Worm (Caenorhabditis elegans): ENCODE results near the gene ife-1.

DNA sequence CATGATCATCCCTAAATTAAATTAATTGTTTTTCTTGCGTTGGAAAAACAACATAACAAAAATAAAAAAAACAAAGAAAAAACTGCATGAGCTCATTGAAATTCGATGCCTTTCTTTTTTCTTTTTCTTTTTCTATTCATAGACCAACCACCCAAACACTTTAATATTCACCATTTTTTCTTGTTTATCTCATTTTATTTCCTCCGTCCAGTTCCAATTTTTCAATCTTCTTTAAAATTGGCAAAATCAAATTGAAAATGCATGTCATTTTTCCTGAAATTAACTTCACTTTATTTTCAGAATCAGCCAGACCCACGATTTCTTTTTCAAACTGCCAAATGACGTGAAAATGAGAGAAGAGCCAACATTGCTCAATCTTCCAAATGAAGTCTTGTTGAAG lies 42.6 kb downstream of the ife-1 start, which contains the start of gene T03F6.4:
- TF ChIP-seq tra-4 (tag; optimal IDR thresholded peaks at IDR 0.05) (no peak), ceh-36 (tag; optimal IDR thresholded peaks at IDR 0.05) (no peak), ama-1 (optimal IDR thresholded peaks at IDR 0.05) (no peak), F13C5.2 (tag; optimal IDR thresholded peaks at IDR 0.05) (no peak)
